Worm (Caenorhabditis elegans) whole organism, L4/young adult: ENCODE results near the gene acc-4.

Source experiments
- dao-5 ChIP-seq: sonication (generic microtip); optimal IDR thresholded peaks from 2 replicates; lab custom pipeline; 2016; ENCODE audit warnings: missing genotype, missing genetic modification characterization, moderate library complexity, missing compliant biosample characterization
- him-1 ChIP-seq: sonication (generic microtip); optimal IDR thresholded peaks from 2 replicates; lab custom pipeline; 2016; ENCODE audit warnings: missing genotype, missing genetic modification reagents, missing genetic modification characterization, missing compliant biosample characterization

- TF ChIP-seq him-1 (tag; lab: Kevin White, UChicago) (peak; percentile 41), dao-5 (peak; percentile 75)
Observed at ce11 chrIII:13464493-13465362, 19.2 kb downstream of the acc-4 start, which contains the start of gene kel-3.
